Worm (Caenorhabditis elegans): ENCODE measurements around the gene dpl-1.

ce11 chrII:9177080-9177479, 7.4 kb downstream of the dpl-1 start, which contains the start of the genes sec-5 and pir-1:
- TF ChIP-seq unc-86 (tag; optimal IDR thresholded peaks at IDR 0.05) = no peak
- TF ChIP-seq elt-4 (tag; optimal IDR thresholded peaks at IDR 0.05) = no peak
- TF ChIP-seq ceh-48 (tag; optimal IDR thresholded peaks at IDR 0.05) = no peak
- no peak for TF ChIP-seq pag-3 (tag; optimal IDR thresholded peaks at IDR 0.05; ENCODE audit: borderline replicate concordance)
- TF ChIP-seq elt-2 (tag; optimal IDR thresholded peaks at IDR 0.05) = no peak
- no peak for TF ChIP-seq odd-2 (tag; optimal IDR thresholded peaks at IDR 0.05)
- no peak for TF ChIP-seq eyg-1 (tag; optimal IDR thresholded peaks at IDR 0.05)
- no peak for TF ChIP-seq ref-2 (tag; optimal IDR thresholded peaks at IDR 0.05)
- no peak for TF ChIP-seq F13H6.1 (tag; optimal IDR thresholded peaks at IDR 0.05)
- TF ChIP-seq ets-4 (tag; optimal IDR thresholded peaks at IDR 0.05) = no peak
- no peak for TF ChIP-seq pqm-1 (tag; optimal IDR thresholded peaks at IDR 0.05)

Measured in whole organism, late embryonic.